Worm (Caenorhabditis elegans) whole organism, L2 larva: ENCODE data around the gene srh-173.

ENCODE experiments used
- C34F6.9 ChIP-seq: fragments of 150-350 bp; optimal IDR thresholded peaks from 2 replicates; lab custom pipeline; 2014; ENCODE audit warnings: missing biosample characterization, missing genetic modification characterization
- F13H6.1 ChIP-seq: sonication (generic microtip); optimal IDR thresholded peaks from 2 replicates; lab custom pipeline; 2016; ENCODE audit warnings: missing genetic modification characterization, missing compliant biosample characterization
- Y55F3AM.14 ChIP-seq: fragments of 200-800 bp; sonication (Bioruptor generic); optimal IDR thresholded peaks from 2 replicates; lab custom pipeline; 2018; ENCODE audit warnings: mild to moderate bottlenecking, missing genetic modification characterization, missing compliant biosample characterization
- alr-1 ChIP-seq: fragments of 150-350 bp; optimal IDR thresholded peaks from 2 replicates; lab custom pipeline; 2014; ENCODE audit warnings: missing biosample characterization, missing genetic modification characterization
- aly-2 ChIP-seq: fragments of 150-350 bp; optimal IDR thresholded peaks from 2 replicates; lab custom pipeline; 2014; ENCODE audit warnings: missing biosample characterization, missing genetic modification characterization
- ama-1 ChIP-seq: fragments of 150-350 bp; optimal IDR thresholded peaks from 2 replicates; lab custom pipeline; 2018; ENCODE audit warnings: inconsistent platforms
- blmp-1 ChIP-seq: sonication (generic microtip); optimal IDR thresholded peaks from 2 replicates; lab custom pipeline; 2017; ENCODE audit warnings: missing genetic modification characterization, mild to moderate bottlenecking, missing compliant biosample characterization, antibody characterized with exemption, moderate library complexity; ENCODE audit not compliant: insufficient read depth
- dmd-4 ChIP-seq: sonication (generic microtip); optimal IDR thresholded peaks from 2 replicates; lab custom pipeline; 2017; ENCODE audit warnings: missing biosample characterization, missing genetic modification characterization
- elt-1 ChIP-seq: fragments of 150-350 bp; optimal IDR thresholded peaks from 2 replicates; lab custom pipeline; 2014; ENCODE audit warnings: missing biosample characterization, missing genetic modification characterization
- elt-3 ChIP-seq: sonication (generic microtip); optimal IDR thresholded peaks from 2 replicates; lab custom pipeline; 2017; ENCODE audit warnings: missing biosample characterization, missing genetic modification characterization
- fos-1 ChIP-seq: fragments of 150-350 bp; optimal IDR thresholded peaks from 2 replicates; lab custom pipeline; 2014; ENCODE audit warnings: missing biosample characterization, missing genetic modification characterization
- gmeb-1 ChIP-seq: fragments of 150-350 bp; optimal IDR thresholded peaks from 2 replicates; lab custom pipeline; 2014; ENCODE audit warnings: missing biosample characterization, missing genetic modification characterization
- lin-13 ChIP-seq: fragments of 150-350 bp; optimal IDR thresholded peaks from 2 replicates; lab custom pipeline; 2014; ENCODE audit warnings: missing biosample characterization, missing genetic modification reagents, missing genetic modification characterization
- lin-39 ChIP-seq: fragments of 150-350 bp; optimal IDR thresholded peaks from 2 replicates; lab custom pipeline; 2014; ENCODE audit warnings: missing biosample characterization, missing genetic modification reagents, missing genetic modification characterization
- lsy-2 ChIP-seq, 2 experiments: fragments of 150-350 bp in 1 of 2; sonication (generic microtip) in 1 of 2; optimal IDR thresholded peaks; 2 replicates each; lab custom pipeline; 2014 to 2017; ENCODE audit warnings: missing biosample characterization in 2 of 2, missing genetic modification characterization in 2 of 2
- mdl-1 ChIP-seq, 2 experiments: fragments of 150-350 bp in 1 of 2; sonication (generic microtip) in 1 of 2; optimal IDR thresholded peaks; 2 replicates each; lab custom pipeline; 2017; ENCODE audit warnings: missing biosample characterization in 2 of 2, missing genetic modification characterization in 2 of 2
- nhr-10 ChIP-seq: sonication (generic microtip); optimal IDR thresholded peaks from 2 replicates; lab custom pipeline; 2017; ENCODE audit warnings: missing biosample characterization, missing genetic modification characterization
- nhr-11 ChIP-seq: fragments of 150-350 bp; optimal IDR thresholded peaks from 2 replicates; lab custom pipeline; 2014; ENCODE audit warnings: missing biosample characterization, missing genetic modification characterization
- nhr-12 ChIP-seq: fragments of 150-350 bp; optimal IDR thresholded peaks from 2 replicates; lab custom pipeline; 2014; ENCODE audit warnings: missing biosample characterization, missing genetic modification characterization
- nhr-21 ChIP-seq: fragments of 150-350 bp; optimal IDR thresholded peaks from 2 replicates; lab custom pipeline; 2014; ENCODE audit warnings: missing biosample characterization, missing genetic modification characterization
- nhr-23 ChIP-seq: fragments of 150-350 bp; optimal IDR thresholded peaks from 2 replicates; lab custom pipeline; 2014; ENCODE audit warnings: missing biosample characterization, missing genetic modification reagents, missing genetic modification characterization
- nhr-237 ChIP-seq: fragments of 150-350 bp; optimal IDR thresholded peaks from 2 replicates; lab custom pipeline; 2014; ENCODE audit warnings: missing biosample characterization, missing genetic modification characterization
- nhr-25 ChIP-seq: fragments of 150-350 bp; sonication (generic microtip); optimal IDR thresholded peaks from 3 replicates; lab custom pipeline; 2014; ENCODE audit warnings: missing biosample characterization, missing genetic modification characterization
- nhr-6 ChIP-seq: fragments of 150-350 bp; optimal IDR thresholded peaks from 2 replicates; lab custom pipeline; 2014; ENCODE audit warnings: missing biosample characterization, missing genetic modification characterization
- nhr-77 ChIP-seq: fragments of 150-350 bp; optimal IDR thresholded peaks from 2 replicates; lab custom pipeline; 2014; ENCODE audit warnings: missing biosample characterization, missing genetic modification characterization
- peb-1 ChIP-seq: fragments of 150-350 bp; optimal IDR thresholded peaks from 2 replicates; lab custom pipeline; 2014; ENCODE audit warnings: missing biosample characterization, missing genetic modification characterization
- skn-1 ChIP-seq: sonication (generic microtip); optimal IDR thresholded peaks from 2 replicates; lab custom pipeline; 2017; ENCODE audit warnings: missing biosample characterization, missing genetic modification characterization
- sma-9 ChIP-seq, 2 experiments: fragments of 150-350 bp in 1 of 2; sonication (generic microtip) in 1 of 2; optimal IDR thresholded peaks; 2 replicates each; lab custom pipeline; 2014 to 2016; ENCODE audit warnings: missing genetic modification characterization in 2 of 2, mild to moderate bottlenecking in 1 of 2, missing biosample characterization in 1 of 2, missing compliant biosample characterization in 1 of 2, missing genetic modification reagents in 1 of 2, moderate library complexity in 1 of 2
- snpc-4 ChIP-seq: fragments of 150-350 bp; optimal IDR thresholded peaks from 2 replicates; lab custom pipeline; 2014; ENCODE audit warnings: missing biosample characterization, missing genetic modification characterization
- unc-39 ChIP-seq: fragments of 150-350 bp; optimal IDR thresholded peaks from 2 replicates; lab custom pipeline; 2014; ENCODE audit warnings: missing biosample characterization, missing genetic modification characterization
- unc-55 ChIP-seq: fragments of 150-350 bp; sonication (generic microtip); optimal IDR thresholded peaks from 3 replicates; lab custom pipeline; 2014; ENCODE audit warnings: missing biosample characterization, missing genetic modification reagents, missing genetic modification characterization
- unc-62 ChIP-seq: fragments of 150-350 bp; optimal IDR thresholded peaks from 2 replicates; lab custom pipeline; 2014; ENCODE audit warnings: missing biosample characterization, missing genetic modification reagents, missing genetic modification characterization
- zag-1 ChIP-seq: fragments of 150-350 bp; optimal IDR thresholded peaks from 2 replicates; lab custom pipeline; 2014; ENCODE audit warnings: missing biosample characterization, missing genetic modification characterization
- ztf-11 ChIP-seq: sonication (generic microtip); optimal IDR thresholded peaks from 2 replicates; lab custom pipeline; 2017; ENCODE audit warnings: missing biosample characterization, missing genetic modification characterization
- ztf-4 ChIP-seq: fragments of 150-350 bp; optimal IDR thresholded peaks from 2 replicates; lab custom pipeline; 2014; ENCODE audit warnings: missing biosample characterization, missing genetic modification characterization

srh-173 gene

ce11 chrV:19994665-19995064 is 21.6 kb downstream of the srh-173 start:
- TF ChIP-seq ama-1 (lab: Kevin White, UChicago) (no peak), fos-1 (tag; lab: Kevin White, UChicago) (no peak), aly-2 (tag; lab: Kevin White, UChicago) (no peak), lsy-2 (tag; optimal IDR thresholded peaks at IDR 0.05; lab: Kevin White, UChicago) (no peak), zag-1 (tag; lab: Kevin White, UChicago) (no peak), ztf-11 (no peak), elt-1 (tag; lab: Kevin White, UChicago) (no peak), C34F6.9 (no peak), snpc-4 (tag; lab: Kevin White, UChicago) (no peak), elt-3 (tag; lab: Kevin White, UChicago) (no peak), mdl-1 (tag; optimal IDR thresholded peaks at IDR 0.05; lab: Kevin White, UChicago) (no peak), nhr-11 (tag; lab: Kevin White, UChicago) (no peak), dmd-4 (tag; lab: Kevin White, UChicago) (no peak), nhr-21 (tag; lab: Kevin White, UChicago) (no peak), peb-1 (tag; lab: Kevin White, UChicago) (no peak), sma-9 (GFP tag; optimal IDR thresholded peaks at IDR 0.05; lab: Kevin White, UChicago) (no peak), sma-9 (tag; optimal IDR thresholded peaks at IDR 0.05; lab: Kevin White, UChicago) (no peak), unc-39 (tag; lab: Kevin White, UChicago) (no peak), lin-39 (no peak), unc-62 (GFP tag; lab: Kevin White, UChicago) (no peak), nhr-25 (no peak)

DNA sequence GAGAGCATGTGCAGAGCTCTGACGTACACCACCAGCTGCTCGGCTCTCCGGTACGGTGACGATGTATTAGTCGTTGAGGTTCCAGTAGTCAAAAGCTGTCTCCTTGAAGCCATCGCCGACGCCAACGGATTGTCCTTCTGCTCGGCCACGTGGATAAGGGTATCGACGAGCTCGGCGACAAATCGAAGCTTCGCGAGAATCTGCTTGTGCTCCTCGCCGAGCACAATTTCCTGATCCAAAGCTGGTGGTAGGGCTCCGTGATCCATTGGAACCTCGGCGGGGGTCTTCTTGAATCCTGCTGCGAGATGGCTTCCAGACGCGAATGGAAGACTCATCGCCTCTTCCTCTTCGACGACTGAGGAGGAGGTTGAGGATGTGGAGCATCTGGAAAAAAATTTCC is 24.4 kb downstream of the srh-173 start:
- TF ChIP-seq nhr-12 (tag; lab: Kevin White, UChicago) (no peak), alr-1 (tag; lab: Kevin White, UChicago) (no peak), unc-62 (GFP tag; lab: Kevin White, UChicago) (no peak), sma-9 (GFP tag; optimal IDR thresholded peaks at IDR 0.05; lab: Kevin White, UChicago) (no peak), sma-9 (tag; optimal IDR thresholded peaks at IDR 0.05; lab: Kevin White, UChicago) (no peak), gmeb-1 (tag; lab: Kevin White, UChicago) (no peak), lin-13 (GFP tag; lab: Kevin White, UChicago) (no peak), nhr-21 (tag; lab: Kevin White, UChicago) (no peak), elt-1 (tag; lab: Kevin White, UChicago) (no peak), mdl-1 (tag; optimal IDR thresholded peaks at IDR 0.05; lab: Kevin White, UChicago) (no peak), nhr-25 (no peak), Y55F3AM.14 (GFP tag; lab: Kevin White, UChicago) (no peak), blmp-1 (tag; lab: Kevin White, UChicago) (no peak), nhr-237 (no peak), aly-2 (tag; lab: Kevin White, UChicago) (no peak), F13H6.1 (tag; lab: Kevin White, UChicago) (no peak)

DNA sequence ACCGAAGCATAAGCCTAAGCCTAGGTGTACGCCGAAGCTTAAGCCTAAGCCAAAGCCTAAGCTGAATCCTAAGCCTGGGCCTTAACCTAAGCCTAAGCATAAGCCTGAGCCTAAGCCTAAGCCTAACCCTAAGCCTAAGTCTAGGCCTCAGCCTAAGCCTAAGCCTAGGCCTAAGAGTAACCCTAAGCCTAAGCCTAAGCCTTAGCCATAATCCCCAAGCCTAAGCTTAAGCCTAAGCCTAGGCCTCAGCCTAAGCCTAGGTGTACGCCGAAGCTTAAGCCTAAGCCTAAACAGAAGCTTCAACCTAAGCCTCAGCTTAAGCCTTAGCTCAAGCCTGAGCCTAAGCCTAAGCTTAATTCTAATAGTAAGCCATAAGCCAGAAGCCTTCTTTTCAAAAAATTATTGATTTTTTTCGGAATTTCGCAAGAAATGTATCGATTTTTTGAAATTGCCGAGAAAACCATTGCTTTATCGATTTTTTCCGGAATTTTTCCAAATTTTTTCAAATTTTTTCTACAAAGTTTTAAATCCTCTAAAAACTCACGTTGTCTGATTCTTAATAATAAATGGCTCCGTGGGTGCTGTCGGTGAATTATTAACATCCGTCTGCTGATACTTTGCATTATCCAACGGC is 25.2 kb downstream of the srh-173 start:
- no peak for TF ChIP-seq nhr-23 (tag; lab: Kevin White, UChicago)

- no peak for TF ChIP-seq aly-2 (tag; lab: Kevin White, UChicago)
- TF ChIP-seq nhr-6 (tag; lab: Kevin White, UChicago), result no peak
- TF ChIP-seq lsy-2 (tag; optimal IDR thresholded peaks at IDR 0.05; lab: Kevin White, UChicago), result no peak
- TF ChIP-seq skn-1 (tag; lab: Kevin White, UChicago), result no peak
- no peak for TF ChIP-seq lin-13 (GFP tag; lab: Kevin White, UChicago)
- no peak for TF ChIP-seq nhr-10 (tag; lab: Kevin White, UChicago)
- no peak for TF ChIP-seq nhr-77
- no peak for TF ChIP-seq F13H6.1 (tag; lab: Kevin White, UChicago)
- TF ChIP-seq nhr-237, result no peak
Observed at ce11 chrV:19999100-19999499, 26.0 kb downstream of the srh-173 start.

- TF ChIP-seq mdl-1 (tag; optimal IDR thresholded peaks at IDR 0.05; lab: Kevin White, UChicago) (no peak), unc-55 (GFP tag; lab: Kevin White, UChicago) (peak; percentile 7), fos-1 (tag; lab: Kevin White, UChicago) (no peak), ztf-4 (tag; lab: Kevin White, UChicago) (no peak)
Observed at ce11 chrV:19999789-20000188, 26.7 kb downstream of the srh-173 start.
